Worm (Caenorhabditis elegans): Measurements from ENCODE around the gene lgc-35.
A peak's percentile ranks its signal among the peaks of the same experiment; 100 is the strongest.

Gene lgc-35

ce11 chrII:12813253-12813652, 26.7 kb downstream of the lgc-35 start:
- TF ChIP-seq sptf-2 (GFP tag; optimal IDR thresholded peaks at IDR 0.05) = no peak
- no peak for TF ChIP-seq Y95B8A.8 (GFP tag; IDR thresholded peaks at IDR 0.05)
- no peak for TF ChIP-seq nfya-2 (GFP tag; IDR thresholded peaks at IDR 0.05)
- TF ChIP-seq nhr-120 (GFP tag; IDR thresholded peaks at IDR 0.05) = no peak
- TF ChIP-seq F37B4.10 (GFP tag; IDR thresholded peaks at IDR 0.05) = no peak
- no peak for TF ChIP-seq ceh-91 (GFP tag; IDR thresholded peaks at IDR 0.05)
- TF ChIP-seq mes-4 (tag; optimal IDR thresholded peaks at IDR 0.05) = no peak
- TF ChIP-seq ceh-79 (tag; optimal IDR thresholded peaks at IDR 0.05) = no peak
- no peak for TF ChIP-seq ztf-18 (tag; optimal IDR thresholded peaks at IDR 0.05)
- TF ChIP-seq ccch-3 (GFP tag; optimal IDR thresholded peaks at IDR 0.05) = no peak

ce11 chrII:12810709-12811108, 29.2 kb downstream of the lgc-35 start, which contains the start of gene Y46G5A.20:
TSS of gene Y46G5A.20 (plus strand) at chrII:12811009.
- TF ChIP-seq cebp-1 (GFP tag; IDR thresholded peaks at IDR 0.05) (no peak), cebp-1 (tag; optimal IDR thresholded peaks at IDR 0.05) (peak; percentile 42), egl-44 (GFP tag; IDR thresholded peaks at IDR 0.05) (no peak)

- no peak for TF ChIP-seq attf-3 (GFP tag; conservative IDR thresholded peaks at IDR 0.05)
- TF ChIP-seq ama-1 (optimal IDR thresholded peaks at IDR 0.05) = no peak
- no peak for TF ChIP-seq ama-1 (GFP tag; optimal IDR thresholded peaks at IDR 0.05)
- TF ChIP-seq cebp-1 (GFP tag; IDR thresholded peaks at IDR 0.05) = peak; percentile 71; the same call in 1 of the 2 replicates
- TF ChIP-seq cebp-1 (tag; optimal IDR thresholded peaks at IDR 0.05) = peak; percentile 94
- TF ChIP-seq bed-2 (GFP tag; IDR thresholded peaks at IDR 0.05) = no peak
These were observed 30.2 kb downstream of the lgc-35 start for ce11 chrII:12809725-12810124.

- TF ChIP-seq F23B12.7 (tag; optimal IDR thresholded peaks at IDR 0.05; ENCODE audit: insufficient read depth) = no peak
- TF ChIP-seq madf-8 (GFP tag; conservative IDR thresholded peaks at IDR 0.05) = peak; percentile 79
- TF ChIP-seq aptf-2 (GFP tag; conservative IDR thresholded peaks at IDR 0.05) = no peak
- no peak for TF ChIP-seq Y95B8A.8 (GFP tag; IDR thresholded peaks at IDR 0.05)
- no peak for TF ChIP-seq Y56A3A.18 (GFP tag; IDR thresholded peaks at IDR 0.05)
- 0 out of 2 replicates have a peak, but pooled peaks have one; percentile 7 for TF ChIP-seq hmg-1.2 (GFP tag; IDR thresholded peaks at IDR 0.05)
- no peak for TF ChIP-seq attf-3 (GFP tag; conservative IDR thresholded peaks at IDR 0.05)
- TF ChIP-seq F33H1.4 (GFP tag; IDR thresholded peaks at IDR 0.05) = peak; percentile 93
- TF ChIP-seq C06A6.2 (GFP tag; conservative IDR thresholded peaks at IDR 0.05) = no peak
- no peak for TF ChIP-seq hsf-1 (GFP tag; IDR thresholded peaks at IDR 0.05)
- TF ChIP-seq F22D6.2 (tag; optimal IDR thresholded peaks at IDR 0.05) = no peak
- peak; percentile 40 for TF ChIP-seq snpc-3.4 (tag; optimal IDR thresholded peaks at IDR 0.05)
- no peak for TF ChIP-seq F57A8.1 (GFP tag; optimal IDR thresholded peaks at IDR 0.05)
- TF ChIP-seq ztf-26 (tag; optimal IDR thresholded peaks at IDR 0.05) = no peak
- TF ChIP-seq tlf-1 (GFP tag; optimal IDR thresholded peaks at IDR 0.05) = no peak
- no peak for TF ChIP-seq Y53F4B.3 (GFP tag; IDR thresholded peaks at IDR 0.05)
- no peak for TF ChIP-seq mel-28 (tag; optimal IDR thresholded peaks at IDR 0.05; ENCODE audit: borderline replicate concordance)
- TF ChIP-seq rpc-1 (optimal IDR thresholded peaks at IDR 0.05) = no peak
- no peak for TF ChIP-seq rpc-1 (tag; optimal IDR thresholded peaks at IDR 0.05)
- no peak for TF ChIP-seq F55B11.4 (tag; optimal IDR thresholded peaks at IDR 0.05; ENCODE audit: borderline replicate concordance, insufficient read depth)
- no peak for TF ChIP-seq rcor-1 (GFP tag; IDR thresholded peaks at IDR 0.05)
- TF ChIP-seq ztf-6 (GFP tag; IDR thresholded peaks at IDR 0.05) = no peak
- TF ChIP-seq madf-3 (GFP tag; IDR thresholded peaks at IDR 0.05) = no peak
- TF ChIP-seq ztf-22 (GFP tag; optimal IDR thresholded peaks at IDR 0.05) = no peak
- no peak for TF ChIP-seq hrde-1 (tag; optimal IDR thresholded peaks at IDR 0.05; ENCODE audit: borderline replicate concordance)
- no peak for TF ChIP-seq ztf-3 (GFP tag; optimal IDR thresholded peaks at IDR 0.05)
- TF ChIP-seq pbrm-1 (GFP tag; IDR thresholded peaks at IDR 0.05) = 0 out of 2 replicates have a peak, but pooled peaks have one; percentile 15
- TF ChIP-seq rec-8 (tag; optimal IDR thresholded peaks at IDR 0.05) = no peak
- peak; percentile 27 for TF ChIP-seq lin-54 (GFP tag; optimal IDR thresholded peaks at IDR 0.05)
- TF ChIP-seq dpff-1 (tag; optimal IDR thresholded peaks at IDR 0.05) = no peak
These were observed 31.2 kb downstream of the lgc-35 start for ce11 chrII:12808746-12809145.
